Fruit fly (Drosophila melanogaster) whole organism, prepupa: ENCODE results near the gene CG11899.
A peak's percentile ranks its signal among the peaks of the same experiment; 100 is the strongest.

ENCODE experiments used
- CG10631 ChIP-seq: fragments of 200-800 bp; sonication (Bioruptor generic); optimal IDR thresholded peaks from 2 replicates; lab custom pipeline; 2016; ENCODE audit warnings: missing biosample characterization, missing genetic modification characterization
- CG11294 ChIP-seq: fragments of 200-800 bp; sonication (Bioruptor generic); IDR thresholded peaks from 2 replicates; pipeline ENCODE4 v1.3.6; 2022; ENCODE audit warnings: missing biosample characterization, missing genetic modification characterization
- CG11762 ChIP-seq: fragments of 200-800 bp; sonication (Bioruptor generic); optimal IDR thresholded peaks from 3 replicates; lab custom pipeline; 2016; ENCODE audit warnings: missing biosample characterization, missing genetic modification characterization; ENCODE audit not compliant: insufficient read depth
- CG15336 ChIP-seq: fragments of 200-800 bp; sonication (Bioruptor generic); IDR thresholded peaks from 2 replicates; pipeline ENCODE4 v1.3.6; 2022; ENCODE audit warnings: missing biosample characterization, missing genetic modification characterization
- CG16779 ChIP-seq: fragments of 200-800 bp; sonication (Bioruptor generic); optimal IDR thresholded peaks from 3 replicates; lab custom pipeline; 2017; ENCODE audit warnings: missing biosample characterization, mild to moderate bottlenecking, missing genetic modification characterization
- CG3032 ChIP-seq: fragments of 200-800 bp; optimal IDR thresholded peaks from 2 replicates; lab custom pipeline; 2019; ENCODE audit warnings: missing biosample characterization, mild to moderate bottlenecking, missing genetic modification characterization, moderate library complexity
- CG31627 ChIP-seq: fragments of 200-800 bp; sonication (Bioruptor generic); optimal IDR thresholded peaks from 3 replicates; lab custom pipeline; 2016; ENCODE audit warnings: missing biosample characterization, missing genetic modification characterization
- CG34406 ChIP-seq: fragments of 200-800 bp; sonication (Bioruptor generic); optimal IDR thresholded peaks from 3 replicates; lab custom pipeline; 2016; ENCODE audit warnings: missing biosample characterization, missing genetic modification characterization
- CG3919 ChIP-seq: fragments of 200-800 bp; sonication (Bioruptor generic); optimal IDR thresholded peaks from 3 replicates; lab custom pipeline; 2016; ENCODE audit warnings: missing biosample characterization, missing genetic modification characterization
- CG4318 ChIP-seq: fragments of 200-800 bp; sonication (Bioruptor generic); optimal IDR thresholded peaks from 3 replicates; lab custom pipeline; 2017; ENCODE audit warnings: missing biosample characterization, mild to moderate bottlenecking, missing genetic modification characterization
- CG6163 ChIP-seq: fragments of 200-800 bp; sonication (Bioruptor generic); IDR thresholded peaks from 3 replicates; pipeline ENCODE4 v1.3.6; 2022; ENCODE audit warnings: missing biosample characterization, missing genetic modification characterization
- CG6792 ChIP-seq: fragments of 200-800 bp; sonication (Bioruptor generic); optimal IDR thresholded peaks from 3 replicates; lab custom pipeline; 2016; ENCODE audit warnings: missing biosample characterization, missing genetic modification characterization
- CG6808 ChIP-seq: fragments of 200-800 bp; sonication (Bioruptor generic); optimal IDR thresholded peaks from 3 replicates; lab custom pipeline; 2017; ENCODE audit warnings: missing biosample characterization, missing genetic modification characterization, mild to moderate bottlenecking, moderate library complexity, missing genetic modification reagents
- CG8632 ChIP-seq: fragments of 200-800 bp; sonication (Bioruptor generic); optimal IDR thresholded peaks from 3 replicates; lab custom pipeline; 2016; ENCODE audit warnings: missing biosample characterization, missing genetic modification characterization
- CG9139 ChIP-seq: fragments of 200-800 bp; sonication (Bioruptor generic); optimal IDR thresholded peaks from 3 replicates; lab custom pipeline; 2017; ENCODE audit warnings: missing biosample characterization, mild to moderate bottlenecking, missing genetic modification characterization
- Eip75B ChIP-seq: fragments of 200-800 bp; sonication (Bioruptor generic); optimal IDR thresholded peaks from 3 replicates; lab custom pipeline; 2016; ENCODE audit warnings: missing biosample characterization, missing genetic modification characterization
- Eip93F ChIP-seq: fragments of 200-800 bp; sonication (Bioruptor generic); optimal IDR thresholded peaks from 2 replicates; lab custom pipeline; 2016; ENCODE audit warnings: missing biosample characterization, mild to moderate bottlenecking, missing genetic modification characterization
- Ets21C ChIP-seq: fragments of 200-800 bp; sonication (Bioruptor generic); optimal IDR thresholded peaks from 3 replicates; lab custom pipeline; 2016; ENCODE audit warnings: missing biosample characterization, missing genetic modification characterization
- Ets96B ChIP-seq: fragments of 200-800 bp; optimal IDR thresholded peaks from 2 replicates; lab custom pipeline; 2019; ENCODE audit warnings: missing biosample characterization, mild to moderate bottlenecking, missing genetic modification characterization, moderate library complexity
- Gug ChIP-seq: fragments of 200-800 bp; sonication (Bioruptor generic); IDR thresholded peaks from 2 replicates; pipeline ENCODE4 v1.3.6; 2022; ENCODE audit warnings: missing biosample characterization, missing genetic modification characterization
- Hr39 ChIP-seq: fragments of 200-800 bp; sonication (Bioruptor generic); optimal IDR thresholded peaks from 2 replicates; lab custom pipeline; 2016; ENCODE audit warnings: missing biosample characterization, missing genetic modification characterization
- Lpt ChIP-seq: fragments of 200-800 bp; sonication (Bioruptor generic); optimal IDR thresholded peaks from 3 replicates; lab custom pipeline; 2016; ENCODE audit warnings: missing biosample characterization, missing genetic modification characterization
- Met ChIP-seq: fragments of 200-800 bp; sonication (Bioruptor generic); optimal IDR thresholded peaks from 3 replicates; lab custom pipeline; 2016; ENCODE audit warnings: missing biosample characterization, missing genetic modification characterization
- OdsH ChIP-seq: fragments of 200-800 bp; sonication (Bioruptor generic); optimal IDR thresholded peaks from 3 replicates; lab custom pipeline; 2016; ENCODE audit warnings: missing biosample characterization, missing genetic modification characterization
- Smox ChIP-seq: fragments of 200-800 bp; sonication (Bioruptor generic); optimal IDR thresholded peaks from 3 replicates; lab custom pipeline; 2016; ENCODE audit warnings: missing biosample characterization, missing genetic modification characterization
- Sox102F ChIP-seq: fragments of 200-800 bp; sonication (Bioruptor generic); optimal IDR thresholded peaks from 2 replicates; lab custom pipeline; 2016; ENCODE audit warnings: missing biosample characterization, mild to moderate bottlenecking, missing genetic modification characterization
- Sox14 ChIP-seq: fragments of 200-800 bp; sonication (Bioruptor generic); optimal IDR thresholded peaks from 3 replicates; lab custom pipeline; 2016; ENCODE audit warnings: missing biosample characterization, missing genetic modification characterization
- fd59A ChIP-seq: fragments of 200-800 bp; sonication (Bioruptor generic); optimal IDR thresholded peaks from 2 replicates; lab custom pipeline; 2017; ENCODE audit warnings: missing biosample characterization, mild to moderate bottlenecking, missing genetic modification characterization, missing genetic modification reagents
- lz ChIP-seq: fragments of 200-800 bp; sonication (Bioruptor generic); optimal IDR thresholded peaks from 3 replicates; lab custom pipeline; 2016; ENCODE audit warnings: missing biosample characterization, missing genetic modification characterization
- ss ChIP-seq, 2 experiments: fragments of 200-800 bp; sonication (Bioruptor generic); optimal IDR thresholded peaks; 2 replicates in 1 of 2; 3 replicates in 1 of 2; lab custom pipeline; 2017 to 2018; ENCODE audit warnings: mild to moderate bottlenecking in 2 of 2, missing biosample characterization in 2 of 2, missing genetic modification characterization in 2 of 2, moderate library complexity in 1 of 2
- svp ChIP-seq: fragments of 200-800 bp; sonication (Bioruptor generic); peaks from one replicate; lab custom pipeline; 2016; ENCODE audit warnings: missing biosample characterization, missing genetic modification characterization
- topi ChIP-seq: fragments of 200-800 bp; sonication (Bioruptor generic); optimal IDR thresholded peaks from 3 replicates; lab custom pipeline; 2016; ENCODE audit warnings: missing biosample characterization, missing genetic modification characterization
- vri ChIP-seq: fragments of 200-800 bp; sonication (Bioruptor generic); optimal IDR thresholded peaks from 3 replicates; lab custom pipeline; 2016; ENCODE audit warnings: missing biosample characterization, mild to moderate bottlenecking, missing genetic modification characterization

Gene CG11899

dm6 chr3R:29157418-29158398, 42.5 kb upstream of the CG11899 start, which contains the start of gene rdog (continued):
- peak; percentile 89 for TF ChIP-seq lz (GFP tag; lab: Kevin White, UChicago)
- TF ChIP-seq CG10631 (GFP tag; lab: Kevin White, UChicago): peak; percentile 85
- peak; percentile 89 for TF ChIP-seq Eip75B (GFP tag; lab: Kevin White, UChicago)
- peak; percentile 87 for TF ChIP-seq CG3919
- TF ChIP-seq CG8632: peak; percentile 81
- no peak for TF ChIP-seq CG9139 (GFP tag; lab: Kevin White, UChicago)
- peak; percentile 41 for TF ChIP-seq Lpt (GFP tag; lab: Kevin White, UChicago)
- peak; percentile 73 for TF ChIP-seq CG15336
- peak; percentile 59 for TF ChIP-seq CG3032 (tag; lab: Kevin White, UChicago)
- peak; percentile 65 for TF ChIP-seq CG16779 (tag; lab: Kevin White, UChicago)
- TF ChIP-seq CG6808 (GFP tag; lab: Kevin White, UChicago): peak; percentile 81
- peak; percentile 77 for TF ChIP-seq topi
- TF ChIP-seq ss (GFP tag; optimal IDR thresholded peaks at IDR 0.05; lab: Kevin White, UChicago): peak in 1 of 2 experiments; percentile 85
- TF ChIP-seq CG11762 (GFP tag; lab: Kevin White, UChicago): peak; percentile 74
- TF ChIP-seq Gug (GFP tag; lab: Robert Waterston, UW): peak; percentile 46

dm6 chr3R:29158721-29159120, 41.5 kb upstream of the CG11899 start:
- TF ChIP-seq Smox (GFP tag; lab: Kevin White, UChicago) (no peak), svp (GFP tag; lab: Kevin White, UChicago) (peak; percentile 92), Eip75B (GFP tag; lab: Kevin White, UChicago) (no peak), Ets96B (no peak)

- TF ChIP-seq fd59A (GFP tag; lab: Kevin White, UChicago): no peak
- TF ChIP-seq svp (GFP tag; lab: Kevin White, UChicago): peak; percentile 58
- no peak for TF ChIP-seq lz (GFP tag; lab: Kevin White, UChicago)
- no peak for TF ChIP-seq Met (GFP tag; lab: Kevin White, UChicago)
- TF ChIP-seq Eip75B (GFP tag; lab: Kevin White, UChicago): no peak
These were observed 40.6 kb upstream of the CG11899 start for dm6 chr3R:29159620-29160019.

- TF ChIP-seq Ets21C: peak; percentile 28
- TF ChIP-seq CG31627 (GFP tag; lab: Kevin White, UChicago): peak; percentile 37
- peak; percentile 21; the same call in 1 of the 3 replicates for TF ChIP-seq CG6163
- TF ChIP-seq CG34406: peak; percentile 18
- peak; percentile 22 for TF ChIP-seq Sox14
- TF ChIP-seq Hr39 (GFP tag; lab: Kevin White, UChicago): peak; percentile 34
- no peak for TF ChIP-seq CG11762 (GFP tag; lab: Kevin White, UChicago)
- peak; percentile 28 for TF ChIP-seq CG6792
- TF ChIP-seq CG11294 (GFP tag; lab: Robert Waterston, UW): no peak
- TF ChIP-seq Eip75B (GFP tag; lab: Kevin White, UChicago): peak; percentile 11
- no peak for TF ChIP-seq CG4318 (GFP tag; lab: Kevin White, UChicago)
- no peak for TF ChIP-seq OdsH
- peak; percentile 52 for TF ChIP-seq topi
- peak; percentile 61 for TF ChIP-seq Sox102F (GFP tag; lab: Kevin White, UChicago)
- no peak for TF ChIP-seq fd59A (GFP tag; lab: Kevin White, UChicago)
- peak; percentile 61 for TF ChIP-seq Smox (GFP tag; lab: Kevin White, UChicago)
- no peak for TF ChIP-seq CG16779 (tag; lab: Kevin White, UChicago)
- TF ChIP-seq Ets96B: no peak
- peak; percentile 68 for TF ChIP-seq vri (GFP tag; lab: Kevin White, UChicago)
- TF ChIP-seq svp (GFP tag; lab: Kevin White, UChicago): peak; percentile 81
- peak; percentile 62 for TF ChIP-seq Met (GFP tag; lab: Kevin White, UChicago)
- TF ChIP-seq Eip93F (GFP tag; lab: Kevin White, UChicago): peak; percentile 42
- peak; percentile 47 for TF ChIP-seq lz (GFP tag; lab: Kevin White, UChicago)
These were observed 35.1 kb upstream of the CG11899 start, which contains the start of gene CG11898 for dm6 chr3R:29164930-29165693. Gene CG11898 (plus strand): TSS chr3R:29165643.
